Fruit fly (Drosophila melanogaster): ENCODE data around the gene CG12099.

CG12099 gene

dm6 chr3L:1546349-1547116, 11.8 kb downstream of the CG12099 start (continued):
- TF ChIP-seq phol (tag; optimal IDR thresholded peaks at IDR 0.05) = peak; percentile 68
- peak; percentile 40 for TF ChIP-seq sna (GFP tag; IDR thresholded peaks at IDR 0.05; ENCODE audit: partially characterized antibody)
- TF ChIP-seq CG2712 (tag; optimal IDR thresholded peaks at IDR 0.05) = peak; percentile 21
- peak; percentile 9 for TF ChIP-seq jumu (GFP tag; optimal IDR thresholded peaks at IDR 0.05)
- no peak for TF ChIP-seq Rfx (GFP tag; IDR thresholded peaks at IDR 0.05)
- no peak for TF ChIP-seq salm (tag; optimal IDR thresholded peaks at IDR 0.05)
- TF ChIP-seq Trl (optimal IDR thresholded peaks at IDR 0.05) = peak; percentile 82 to 86
- TF ChIP-seq Trl (GFP tag; optimal IDR thresholded peaks at IDR 0.05) = peak; percentile 17
- 0 out of 3 replicates have a peak, but pooled peaks have one; percentile 21 for TF ChIP-seq CG34224 (GFP tag; IDR thresholded peaks at IDR 0.05; ENCODE audit: partially characterized antibody)
- peak; percentile 72 for TF ChIP-seq Vsx1 (GFP tag; optimal IDR thresholded peaks at IDR 0.05)
- TF ChIP-seq YL-1 (GFP tag; optimal IDR thresholded peaks at IDR 0.05) = peak; percentile 35
- TF ChIP-seq CG9727 (GFP tag; optimal IDR thresholded peaks at IDR 0.05) = peak; percentile 47
- peak; percentile 93 for TF ChIP-seq sr (GFP tag; IDR thresholded peaks at IDR 0.05)
- no peak for TF ChIP-seq CG10366 (GFP tag; IDR thresholded peaks at IDR 0.05)
- TF ChIP-seq vfl (GFP tag; optimal IDR thresholded peaks at IDR 0.05) = no peak
- no peak for TF ChIP-seq CG5953 (GFP tag; IDR thresholded peaks at IDR 0.05)
- TF ChIP-seq CG8290 (GFP tag; optimal IDR thresholded peaks at IDR 0.05) = no peak
- TF ChIP-seq CG8290 (tag; optimal IDR thresholded peaks at IDR 0.05) = no peak
- TF ChIP-seq gcm (GFP tag; optimal IDR thresholded peaks at IDR 0.05) = peak; percentile 40
- no peak for TF ChIP-seq gt (GFP tag; IDR thresholded peaks at IDR 0.05)
- peak; percentile 13 for TF ChIP-seq gem (tag; optimal IDR thresholded peaks at IDR 0.05)
- peak; percentile 50 for TF ChIP-seq CG10543 (GFP tag; optimal IDR thresholded peaks at IDR 0.05)
- peak; percentile 49 for TF ChIP-seq mirr (GFP tag; optimal IDR thresholded peaks at IDR 0.05)
- TF ChIP-seq shn (GFP tag; optimal IDR thresholded peaks at IDR 0.05) = peak; percentile 42
- peak; percentile 31 for TF ChIP-seq lab (GFP tag; optimal IDR thresholded peaks at IDR 0.05)
- TF ChIP-seq CG31388 (GFP tag; optimal IDR thresholded peaks at IDR 0.05) = no peak

dm6 chr3L:1545693-1546329, 12.5 kb downstream of the CG12099 start, which contains the start of the genes CG32313 and Pcyt1:
TSS of gene CG32313 (minus strand) at chr3L:1545743.
TSS of gene Pcyt1 (plus strand) at chr3L:1546092.
- TF ChIP-seq Dbx (GFP tag; IDR thresholded peaks at IDR 0.05) (peak; percentile 63; the same call in 2 of the 3 replicates), HmgD (GFP tag; optimal IDR thresholded peaks at IDR 0.05) (peak; percentile 49), CG8944 (GFP tag; optimal IDR thresholded peaks at IDR 0.05) (no peak), Dfd (GFP tag; optimal IDR thresholded peaks at IDR 0.05) (no peak), CG12155 (GFP tag; optimal IDR thresholded peaks at IDR 0.05) (peak; percentile 12), cg (GFP tag; optimal IDR thresholded peaks at IDR 0.05) (peak; percentile 35), CG6654 (GFP tag; optimal IDR thresholded peaks at IDR 0.05) (no peak), tll (GFP tag; optimal IDR thresholded peaks at IDR 0.05) (no peak), CG11696 (GFP tag; IDR thresholded peaks at IDR 0.05) (no peak), z (GFP tag; IDR thresholded peaks at IDR 0.05) (no peak), Dip2 (GFP tag; IDR thresholded peaks at IDR 0.05) (no peak), gem (tag; optimal IDR thresholded peaks at IDR 0.05) (peak; percentile 3), CG7745 (tag; optimal IDR thresholded peaks at IDR 0.05) (no peak), CG9797 (GFP tag; optimal IDR thresholded peaks at IDR 0.05) (peak; percentile 31), CG10267 (tag; optimal IDR thresholded peaks at IDR 0.05) (peak; percentile 45), CG16863 (GFP tag; optimal IDR thresholded peaks at IDR 0.05) (no peak), CG13775 (GFP tag; optimal IDR thresholded peaks at IDR 0.05) (no peak), Atf-2 (GFP tag; optimal IDR thresholded peaks at IDR 0.05) (no peak), CG9215 (GFP tag; IDR thresholded peaks at IDR 0.05) (no peak), CG6813 (GFP tag; optimal IDR thresholded peaks at IDR 0.05) (no peak), stc (GFP tag; IDR thresholded peaks at IDR 0.05) (no peak; the same call in 1 of the 2 replicates), sob (GFP tag; IDR thresholded peaks at IDR 0.05) (no peak), cato (GFP tag; optimal IDR thresholded peaks at IDR 0.05; ENCODE audit: borderline replicate concordance) (no peak), CG15479 (GFP tag; optimal IDR thresholded peaks at IDR 0.05) (no peak), CG8388 (GFP tag; optimal IDR thresholded peaks at IDR 0.05) (no peak)
